Fruit fly (Drosophila melanogaster): ENCODE data around the gene Kif19A.
A peak's percentile ranks its signal among the peaks of the same experiment; 100 is the strongest.

Gene Kif19A

dm6 chr3R:14125479-14126121 is 7.3 kb upstream of the Kif19A start, which contains the start of the genes 140up and Polr2B (continued):
- TF ChIP-seq Myc (optimal IDR thresholded peaks at IDR 0.05), result peak; percentile 52
- TF ChIP-seq Dif (GFP tag; optimal IDR thresholded peaks at IDR 0.05; ENCODE audit: partially characterized antibody), result no peak
- peak; percentile 89 for TF ChIP-seq brk (GFP tag; optimal IDR thresholded peaks at IDR 0.05)
- no peak for TF ChIP-seq Mio (GFP tag; optimal IDR thresholded peaks at IDR 0.05)
- peak; percentile 80 for TF ChIP-seq sv (GFP tag; optimal IDR thresholded peaks at IDR 0.05)
- no peak for TF ChIP-seq Hr78 (GFP tag; optimal IDR thresholded peaks at IDR 0.05)
- TF ChIP-seq fru (GFP tag; optimal IDR thresholded peaks at IDR 0.05), result peak; percentile 86
- TF ChIP-seq sage (GFP tag; optimal IDR thresholded peaks at IDR 0.05), result peak; percentile 67
- no peak for TF ChIP-seq tai (GFP tag; optimal IDR thresholded peaks at IDR 0.05)
- peak; percentile 92 for TF ChIP-seq dmrt93B (GFP tag; optimal IDR thresholded peaks at IDR 0.05)
- peak; percentile 94 for TF ChIP-seq Hnf4 (GFP tag; optimal IDR thresholded peaks at IDR 0.05)
- no peak for TF ChIP-seq CrebA (GFP tag; optimal IDR thresholded peaks at IDR 0.05; ENCODE audit: borderline replicate concordance)
- peak; percentile 6 for TF ChIP-seq jim (GFP tag; optimal IDR thresholded peaks at IDR 0.05)

- no peak for TF ChIP-seq Hnf4 (GFP tag; optimal IDR thresholded peaks at IDR 0.05)
- no peak for TF ChIP-seq Vsx2 (GFP tag; optimal IDR thresholded peaks at IDR 0.05; ENCODE audit: partially characterized antibody)
- TF ChIP-seq dmrt93B (GFP tag; optimal IDR thresholded peaks at IDR 0.05), result peak; percentile 57
- no peak for TF ChIP-seq dl (GFP tag; optimal IDR thresholded peaks at IDR 0.05; ENCODE audit: insufficient read depth in 1 of 2, partially characterized antibody in 2 of 2)
- peak; percentile 84 for TF ChIP-seq Myc (optimal IDR thresholded peaks at IDR 0.05)
- TF ChIP-seq foxo (GFP tag; optimal IDR thresholded peaks at IDR 0.05), result peak in 1 of 2 experiments; percentile 84
- peak; percentile 63 for TF ChIP-seq br (GFP tag; optimal IDR thresholded peaks at IDR 0.05)
- TF ChIP-seq Dif (GFP tag; optimal IDR thresholded peaks at IDR 0.05; ENCODE audit: partially characterized antibody), result no peak
- TF ChIP-seq GATAd (GFP tag; optimal IDR thresholded peaks at IDR 0.05), result peak; percentile 68
- TF ChIP-seq rgr (GFP tag; optimal IDR thresholded peaks at IDR 0.05), result peak; percentile 78
- TF ChIP-seq Mio (GFP tag; optimal IDR thresholded peaks at IDR 0.05), result no peak
- TF ChIP-seq Jra (GFP tag; optimal IDR thresholded peaks at IDR 0.05), result no peak
- TF ChIP-seq tai (GFP tag; optimal IDR thresholded peaks at IDR 0.05), result no peak
- TF ChIP-seq brk (GFP tag; optimal IDR thresholded peaks at IDR 0.05), result no peak
- TF ChIP-seq N (GFP tag; optimal IDR thresholded peaks at IDR 0.05), result no peak
- TF ChIP-seq lola (GFP tag; optimal IDR thresholded peaks at IDR 0.05), result no peak
- no peak for TF ChIP-seq Hr78 (GFP tag; optimal IDR thresholded peaks at IDR 0.05)
- peak; percentile 51 for TF ChIP-seq CG9705 (GFP tag; optimal IDR thresholded peaks at IDR 0.05)
- peak; percentile 86 for TF ChIP-seq sv (GFP tag; optimal IDR thresholded peaks at IDR 0.05)
- TF ChIP-seq Sp1 (GFP tag; optimal IDR thresholded peaks at IDR 0.05), result no peak
- TF ChIP-seq CG32264 (GFP tag; optimal IDR thresholded peaks at IDR 0.05), result peak; percentile 21
- TF ChIP-seq h (GFP tag; optimal IDR thresholded peaks at IDR 0.05), result peak; percentile 80
- no peak for TF ChIP-seq jim (GFP tag; optimal IDR thresholded peaks at IDR 0.05)
- TF ChIP-seq HLH106 (tag; optimal IDR thresholded peaks at IDR 0.05), result peak; percentile 65
- no peak for TF ChIP-seq Rel (GFP tag; optimal IDR thresholded peaks at IDR 0.05)
- peak; percentile 92 for TF ChIP-seq Rel (tag; optimal IDR thresholded peaks at IDR 0.05)
- TF ChIP-seq OdsH (GFP tag; optimal IDR thresholded peaks at IDR 0.05), result peak; percentile 68
- no peak for TF ChIP-seq pan (optimal IDR thresholded peaks at IDR 0.05)
- TF ChIP-seq Dfd (GFP tag; optimal IDR thresholded peaks at IDR 0.05), result no peak
- peak; percentile 56 for TF ChIP-seq sage (GFP tag; optimal IDR thresholded peaks at IDR 0.05)
- peak; percentile 16 for TF ChIP-seq woc (GFP tag; optimal IDR thresholded peaks at IDR 0.05)
- peak; percentile 68 for TF ChIP-seq fru (GFP tag; optimal IDR thresholded peaks at IDR 0.05)
- TF ChIP-seq ey (GFP tag; optimal IDR thresholded peaks at IDR 0.05), result peak; percentile 66
- TF ChIP-seq usp (GFP tag; optimal IDR thresholded peaks at IDR 0.05), result no peak
- no peak for TF ChIP-seq Abd-B (GFP tag; optimal IDR thresholded peaks at IDR 0.05)
- no peak for TF ChIP-seq CrebA (GFP tag; optimal IDR thresholded peaks at IDR 0.05; ENCODE audit: borderline replicate concordance)
- TF ChIP-seq psq (GFP tag; optimal IDR thresholded peaks at IDR 0.05), result peak; percentile 68
- TF ChIP-seq dsf (GFP tag; optimal IDR thresholded peaks at IDR 0.05; ENCODE audit: borderline replicate concordance), result peak; percentile 76
- TF ChIP-seq Hr83 (GFP tag; optimal IDR thresholded peaks at IDR 0.05; ENCODE audit: poor library complexity, severe bottlenecking), result peak; percentile 84
Observed at dm6 chr3R:14122347-14122812, 4.1 kb upstream of the Kif19A start, which contains the start of the genes Abi and twf. Abi (minus strand) TSS chr3R:14122420. twf (plus strand) TSS chr3R:14122654.

Measured in whole organism, wandering third instar larva.